Fruit fly (Drosophila melanogaster) whole organism, embryonic: ENCODE measurements around the gene CG14085.

Source experiments
- Blimp-1 ChIP-seq: fragments of 200-800 bp; sonication (Bioruptor generic); optimal IDR thresholded peaks from 3 replicates; lab custom pipeline; 2018; ENCODE audit warnings: missing biosample characterization, missing genetic modification characterization, mild to moderate bottlenecking, moderate library complexity, missing genetic modification reagents
- BtbVII ChIP-seq: fragments of 200-800 bp; sonication (Bioruptor generic); optimal IDR thresholded peaks from 3 replicates; lab custom pipeline; 2017; ENCODE audit warnings: missing biosample characterization, mild to moderate bottlenecking, missing genetic modification characterization
- CG1024 ChIP-seq: fragments of 200-800 bp; sonication (Bioruptor generic); IDR thresholded peaks from 2 replicates; pipeline ENCODE4 v1.3.6; 2022; ENCODE audit warnings: missing biosample characterization, missing genetic modification characterization
- CG10431 ChIP-seq: fragments of 200-800 bp; sonication (Bioruptor generic); optimal IDR thresholded peaks from 3 replicates; lab custom pipeline; 2018; ENCODE audit warnings: missing biosample characterization, mild to moderate bottlenecking, missing genetic modification characterization
- CG10462 ChIP-seq: fragments of 200-800 bp; sonication (Bioruptor generic); optimal IDR thresholded peaks from 2 replicates; lab custom pipeline; 2016; ENCODE audit warnings: missing biosample characterization, missing genetic modification characterization
- CG10979 ChIP-seq: fragments of 200-800 bp; sonication (Bioruptor generic); optimal IDR thresholded peaks from 2 replicates; lab custom pipeline; 2018; ENCODE audit warnings: missing biosample characterization, mild to moderate bottlenecking, missing genetic modification characterization, moderate library complexity
- CG13296 ChIP-seq: fragments of 200-800 bp; sonication (Bioruptor generic); optimal IDR thresholded peaks from 3 replicates; lab custom pipeline; 2018; ENCODE audit warnings: missing biosample characterization, mild to moderate bottlenecking, missing genetic modification characterization
- CG16813 ChIP-seq: fragments of 200-800 bp; sonication (Bioruptor generic); IDR thresholded peaks from 3 replicates; pipeline ENCODE4 v1.3.6; 2022; ENCODE audit warnings: missing biosample characterization, missing genetic modification characterization; ENCODE audit not compliant: partially characterized antibody
- CG17829 ChIP-seq: fragments of 200-800 bp; optimal IDR thresholded peaks from 2 replicates; lab custom pipeline; 2019; ENCODE audit warnings: missing biosample characterization, mild to moderate bottlenecking, missing genetic modification characterization, moderate library complexity
- CG31388 ChIP-seq: fragments of 200-800 bp; sonication (Bioruptor generic); optimal IDR thresholded peaks from 2 replicates; lab custom pipeline; 2016; ENCODE audit warnings: missing biosample characterization, missing genetic modification characterization
- CG3163 ChIP-seq: fragments of 200-800 bp; sonication (Bioruptor generic); optimal IDR thresholded peaks from 3 replicates; lab custom pipeline; 2016; ENCODE audit warnings: missing biosample characterization, missing genetic modification characterization
- CG32532 ChIP-seq: fragments of 200-800 bp; sonication (Bioruptor generic); IDR thresholded peaks from 2 replicates; pipeline ENCODE4 v1.3.6; 2022; ENCODE audit warnings: missing biosample characterization, missing genetic modification characterization
- CG32772 ChIP-seq: fragments of 200-800 bp; sonication (Bioruptor generic); IDR thresholded peaks from 2 replicates; pipeline ENCODE4 v1.3.6; 2022; ENCODE audit warnings: missing biosample characterization, missing genetic modification characterization
- CG6272 ChIP-seq: fragments of 200-800 bp; sonication (Bioruptor generic); IDR thresholded peaks from 2 replicates; pipeline ENCODE4 v1.3.6; 2022; ENCODE audit warnings: missing biosample characterization, missing genetic modification characterization
- CG9437 ChIP-seq: fragments of 200-800 bp; sonication (Bioruptor generic); optimal IDR thresholded peaks from 2 replicates; lab custom pipeline; 2018; ENCODE audit warnings: missing biosample characterization, mild to moderate bottlenecking, missing genetic modification characterization
- CG9817 ChIP-seq: fragments of 200-800 bp; sonication (Bioruptor generic); optimal IDR thresholded peaks from 2 replicates; lab custom pipeline; 2018; ENCODE audit warnings: missing biosample characterization, mild to moderate bottlenecking, missing genetic modification characterization, moderate library complexity
- Camta ChIP-seq: fragments of 200-800 bp; sonication (Bioruptor generic); optimal IDR thresholded peaks from 2 replicates; lab custom pipeline; 2016; ENCODE audit warnings: missing biosample characterization, missing genetic modification characterization
- D19B ChIP-seq: fragments of 200-800 bp; sonication (Bioruptor generic); optimal IDR thresholded peaks from 2 replicates; lab custom pipeline; 2017; ENCODE audit warnings: missing biosample characterization, mild to moderate bottlenecking, missing genetic modification characterization
- Dll ChIP-seq: fragments of 200-800 bp; sonication (Bioruptor generic); IDR thresholded peaks from 4 replicates; pipeline ENCODE4 v1.3.6; 2022; ENCODE audit warnings: missing biosample characterization, missing genetic modification characterization; ENCODE audit not compliant: partially characterized antibody
- Fer1 ChIP-seq: fragments of 200-800 bp; sonication (Bioruptor generic); optimal IDR thresholded peaks from 2 replicates; lab custom pipeline; 2017; ENCODE audit warnings: missing biosample characterization, mild to moderate bottlenecking, missing genetic modification characterization
- Fer2 ChIP-seq: fragments of 200-800 bp; sonication (Bioruptor generic); optimal IDR thresholded peaks from 2 replicates; lab custom pipeline; 2018; ENCODE audit warnings: missing biosample characterization, mild to moderate bottlenecking, missing genetic modification characterization, moderate library complexity
- GATAe ChIP-seq: fragments of 200-800 bp; sonication (Bioruptor generic); conservative IDR thresholded peaks from 2 replicates; pipeline ENCODE4 v1.3.6; 2022; ENCODE audit warnings: missing biosample characterization, missing genetic modification characterization
- HLH3B ChIP-seq: fragments of 200-800 bp; sonication (Bioruptor generic); IDR thresholded peaks from 2 replicates; pipeline ENCODE4 v1.3.6; 2022; ENCODE audit warnings: missing biosample characterization, missing genetic modification characterization
- HLHmδ ChIP-seq: fragments of 200-800 bp; sonication (Bioruptor generic); optimal IDR thresholded peaks from 2 replicates; lab custom pipeline; 2018; ENCODE audit warnings: missing biosample characterization, mild to moderate bottlenecking, missing genetic modification characterization, moderate library complexity
- Hey ChIP-seq: fragments of 200-800 bp; sonication (Bioruptor generic); optimal IDR thresholded peaks from 3 replicates; lab custom pipeline; 2018; ENCODE audit warnings: missing biosample characterization, mild to moderate bottlenecking, missing genetic modification characterization
- Kr ChIP-seq: fragments of 200-800 bp; sonication (Bioruptor generic); optimal IDR thresholded peaks from 2 replicates; lab custom pipeline; 2017; ENCODE audit warnings: missing biosample characterization, mild to moderate bottlenecking, missing genetic modification characterization
- Mad ChIP-seq: fragments of 200-800 bp; sonication (Bioruptor generic); optimal IDR thresholded peaks from 2 replicates; lab custom pipeline; 2016; ENCODE audit warnings: missing biosample characterization, missing genetic modification characterization
- Neu2 ChIP-seq: fragments of 200-800 bp; sonication (Bioruptor generic); optimal IDR thresholded peaks from 3 replicates; lab custom pipeline; 2016; ENCODE audit warnings: missing biosample characterization, missing genetic modification characterization, borderline replicate concordance
- Opbp ChIP-seq: fragments of 200-800 bp; sonication (Bioruptor generic); IDR thresholded peaks from 3 replicates; pipeline ENCODE4 v1.3.6; 2022; ENCODE audit warnings: missing biosample characterization, missing genetic modification characterization; ENCODE audit not compliant: partially characterized antibody
- Ptx1 ChIP-seq: fragments of 200-800 bp; sonication (Bioruptor generic); IDR thresholded peaks from 2 replicates; pipeline ENCODE4 v1.3.6; 2022; ENCODE audit warnings: missing biosample characterization, missing genetic modification characterization
- Ravus ChIP-seq: fragments of 200-800 bp; sonication (Bioruptor generic); IDR thresholded peaks from 2 replicates; pipeline ENCODE4 v1.3.6; 2022; ENCODE audit warnings: missing biosample characterization, missing genetic modification characterization
- al ChIP-seq: fragments of 200-800 bp; sonication (Bioruptor generic); IDR thresholded peaks from 2 replicates; pipeline ENCODE4 v1.3.6; 2022; ENCODE audit warnings: missing biosample characterization, missing genetic modification characterization
- chn ChIP-seq: fragments of 200-800 bp; sonication (Bioruptor generic); optimal IDR thresholded peaks from 2 replicates; lab custom pipeline; 2016; ENCODE audit warnings: missing biosample characterization, missing genetic modification characterization
- crol ChIP-seq: fragments of 200-800 bp; sonication (Bioruptor generic); IDR thresholded peaks from 2 replicates; pipeline ENCODE4 v1.3.6; 2022; ENCODE audit warnings: missing biosample characterization, missing genetic modification characterization
- danr ChIP-seq: fragments of 200-800 bp; sonication (Bioruptor generic); IDR thresholded peaks from 2 replicates; pipeline ENCODE4 v1.3.6; 2022; ENCODE audit warnings: missing biosample characterization, missing genetic modification characterization
- dmrt11E ChIP-seq: fragments of 200-800 bp; sonication (Bioruptor generic); optimal IDR thresholded peaks from 3 replicates; lab custom pipeline; 2018; ENCODE audit warnings: missing biosample characterization, mild to moderate bottlenecking, missing genetic modification characterization, moderate library complexity
- grau ChIP-seq: fragments of 200-800 bp; optimal IDR thresholded peaks from 3 replicates; lab custom pipeline; 2019; ENCODE audit warnings: missing biosample characterization, mild to moderate bottlenecking, missing genetic modification characterization, moderate library complexity
- gro ChIP-seq: fragments of 200-800 bp; sonication (Bioruptor generic); optimal IDR thresholded peaks from 2 replicates; lab custom pipeline; 2016; ENCODE audit warnings: missing biosample characterization, missing genetic modification characterization
- hkb ChIP-seq, 2 experiments: fragments of 200-800 bp in 1 of 2; fragments of >200 bp in 1 of 2; sonication (Bioruptor generic) in 1 of 2; IDR thresholded peaks in 1 of 2; optimal IDR thresholded peaks in 1 of 2; 2 replicates each; pipeline versions ENCODE4 v1.3.6 to Lab custom; 2017 to 2022; ENCODE audit warnings: missing biosample characterization in 1 of 2, missing genetic modification characterization in 1 of 2
- lilli ChIP-seq: fragments of 200-800 bp; sonication (Bioruptor generic); optimal IDR thresholded peaks from 3 replicates; lab custom pipeline; 2016; ENCODE audit warnings: missing biosample characterization, missing genetic modification characterization
- onecut ChIP-seq: fragments of 200-800 bp; sonication (Bioruptor generic); IDR thresholded peaks from 2 replicates; pipeline ENCODE4 v1.3.6; 2022; ENCODE audit warnings: missing biosample characterization, missing genetic modification characterization
- phol ChIP-seq: fragments of 200-800 bp; sonication (Bioruptor generic); optimal IDR thresholded peaks from 3 replicates; lab custom pipeline; 2018; ENCODE audit warnings: missing biosample characterization, mild to moderate bottlenecking, missing genetic modification characterization, moderate library complexity
- salm ChIP-seq: fragments of 200-800 bp; sonication (Bioruptor generic); optimal IDR thresholded peaks from 2 replicates; lab custom pipeline; 2018; ENCODE audit warnings: missing biosample characterization, mild to moderate bottlenecking, missing genetic modification characterization
- seq ChIP-seq: fragments of 200-800 bp; sonication (Bioruptor generic); IDR thresholded peaks from 2 replicates; pipeline ENCODE4 v1.3.6; 2022; ENCODE audit warnings: missing biosample characterization, missing genetic modification characterization
- so ChIP-seq: fragments of 200-800 bp; sonication (Bioruptor generic); IDR thresholded peaks from 3 replicates; pipeline ENCODE4 v1.3.6; 2022; ENCODE audit warnings: missing biosample characterization, missing genetic modification characterization
- sr ChIP-seq: fragments of 200-800 bp; sonication (Bioruptor generic); IDR thresholded peaks from 3 replicates; pipeline ENCODE4 v1.3.6; 2022; ENCODE audit warnings: missing biosample characterization, missing genetic modification characterization
- sug ChIP-seq: fragments of 200-800 bp; optimal IDR thresholded peaks from 2 replicates; lab custom pipeline; 2019; ENCODE audit warnings: missing biosample characterization, mild to moderate bottlenecking, missing genetic modification characterization, moderate library complexity
- tll ChIP-seq, 2 experiments: fragments of 200-800 bp in 1 of 2; fragments of >200 bp in 1 of 2; sonication (Bioruptor generic) in 1 of 2; optimal IDR thresholded peaks; 2 replicates each; lab custom pipeline; 2017 to 2019; ENCODE audit warnings: missing biosample characterization in 2 of 2, missing genetic modification characterization in 2 of 2, mild to moderate bottlenecking in 1 of 2, moderate library complexity in 1 of 2
- ttk ChIP-seq: fragments of 200-800 bp; sonication (Bioruptor generic); IDR thresholded peaks from 2 replicates; pipeline ENCODE4 v2.1.2; 2022; ENCODE audit warnings: missing biosample characterization, missing genetic modification characterization
- tx ChIP-seq: fragments of 200-800 bp; sonication (Bioruptor generic); optimal IDR thresholded peaks from 2 replicates; lab custom pipeline; 2016; ENCODE audit warnings: missing biosample characterization, missing genetic modification characterization
- vfl ChIP-seq: fragments of 200-800 bp; sonication (Bioruptor generic); optimal IDR thresholded peaks from 2 replicates; lab custom pipeline; 2016; ENCODE audit warnings: missing biosample characterization, missing genetic modification characterization

The CG14085 gene

dm6 chr3L:19293178-19293741 lies 24.1 kb downstream of the CG14085 start (continued):
- TF ChIP-seq BtbVII (GFP tag; lab: Kevin White, UChicago) (no peak), Opbp (GFP tag; lab: Robert Waterston, UW) (no peak), Ptx1 (GFP tag; lab: Robert Waterston, UW) (no peak), Hey (peak; percentile 93), CG3163 (peak; percentile 93), CG32532 (no peak), ttk (GFP tag; lab: Robert Waterston, UW) (no peak), Kr (GFP tag; lab: Kevin White, UChicago) (no peak), CG13296 (GFP tag; lab: Kevin White, UChicago) (no peak), CG16813 (GFP tag; lab: Robert Waterston, UW) (no peak), CG17829 (no peak), sug (tag; lab: Kevin White, UChicago) (no peak), CG10462 (GFP tag; lab: Kevin White, UChicago) (no peak), Neu2 (GFP tag; lab: Kevin White, UChicago) (no peak), HLH3B (GFP tag; lab: Robert Waterston, UW) (no peak), CG10979 (no peak), Dll (no peak), sr (GFP tag; lab: Robert Waterston, UW) (no peak), dmrt11E (no peak), CG9817 (tag; lab: Kevin White, UChicago) (no peak), Ravus (GFP tag; lab: Robert Waterston, UW) (no peak), CG9437 (GFP tag; lab: Kevin White, UChicago) (no peak), crol (peak; percentile 86), tx (GFP tag; lab: Kevin White, UChicago) (no peak), Fer2 (tag; lab: Kevin White, UChicago) (no peak), CG6272 (GFP tag; lab: Robert Waterston, UW) (no peak), CG1024 (GFP tag; lab: Robert Waterston, UW) (no peak), al (GFP tag; lab: Robert Waterston, UW) (no peak), CG32772 (GFP tag; lab: Robert Waterston, UW) (no peak), chn (GFP tag; lab: Kevin White, UChicago) (no peak), so (no peak), GATAe (GFP tag; lab: Robert Waterston, UW) (no peak), grau (tag; lab: Kevin White, UChicago) (no peak), Camta (GFP tag; lab: Kevin White, UChicago) (no peak), Mad (GFP tag; lab: Kevin White, UChicago) (no peak), CG31388 (GFP tag; lab: Kevin White, UChicago) (no peak), onecut (GFP tag; lab: Robert Waterston, UW) (no peak), HLHmδ (peak; percentile 56), lilli (no peak), CG10431 (no peak), gro (GFP tag; lab: Kevin White, UChicago) (no peak), phol (tag; lab: Kevin White, UChicago) (no peak), danr (no peak), hkb (optimal IDR thresholded peaks at IDR 0.05; lab: Kevin White, UChicago) (no peak), hkb (GFP tag; IDR thresholded peaks at IDR 0.05; lab: Robert Waterston, UW) (no peak), salm (no peak), vfl (GFP tag; lab: Kevin White, UChicago) (no peak), seq (GFP tag; lab: Robert Waterston, UW) (no peak), Fer1 (GFP tag; lab: Kevin White, UChicago) (no peak), tll (GFP tag; optimal IDR thresholded peaks at IDR 0.05; lab: Kevin White, UChicago) (no peak), Blimp-1 (GFP tag; lab: Kevin White, UChicago) (peak; percentile 97), D19B (GFP tag; lab: Kevin White, UChicago) (peak; percentile 70)
